Worm (Caenorhabditis elegans) whole organism, L3 larva: ENCODE data around the gene M04B2.4.

ENCODE experiments used
- aly-2 ChIP-seq: fragments of 150-350 bp; optimal IDR thresholded peaks from 2 replicates; lab custom pipeline; 2014; ENCODE audit warnings: missing biosample characterization, missing genetic modification characterization
- ama-1 ChIP-seq: fragments of 150-350 bp; optimal IDR thresholded peaks from 2 replicates; lab custom pipeline; 2018
- ceh-16 ChIP-seq: sonication (generic microtip); optimal IDR thresholded peaks from 2 replicates; lab custom pipeline; 2017; ENCODE audit warnings: missing biosample characterization, missing genetic modification characterization
- egl-5 ChIP-seq: fragments of 150-350 bp; optimal IDR thresholded peaks from 2 replicates; lab custom pipeline; 2017; ENCODE audit warnings: missing biosample characterization, missing genetic modification reagents, missing genetic modification characterization, inconsistent platforms
- elt-1 ChIP-seq: fragments of 150-350 bp; optimal IDR thresholded peaks from 2 replicates; lab custom pipeline; 2014; ENCODE audit warnings: missing biosample characterization, missing genetic modification characterization
- elt-2 ChIP-seq: sonication (generic microtip); optimal IDR thresholded peaks from 2 replicates; lab custom pipeline; 2016; ENCODE audit warnings: missing genetic modification reagents, mild to moderate bottlenecking, missing genetic modification characterization, missing compliant biosample characterization
- jun-1 ChIP-seq: fragments of 150-350 bp; optimal IDR thresholded peaks from 2 replicates; lab custom pipeline; 2014; ENCODE audit warnings: missing biosample characterization, missing genetic modification reagents, missing genetic modification characterization
- lin-15B ChIP-seq: fragments of 150-350 bp; optimal IDR thresholded peaks from 2 replicates; lab custom pipeline; 2014; ENCODE audit warnings: missing biosample characterization, missing genetic modification characterization
- nhr-12 ChIP-seq: fragments of 150-350 bp; optimal IDR thresholded peaks from 2 replicates; lab custom pipeline; 2014; ENCODE audit warnings: missing biosample characterization, missing genetic modification characterization
- nhr-23 ChIP-seq: fragments of 150-350 bp; optimal IDR thresholded peaks from 2 replicates; lab custom pipeline; 2014; ENCODE audit warnings: missing biosample characterization, missing genetic modification reagents, missing genetic modification characterization
- nhr-25 ChIP-seq: sonication (generic microtip); optimal IDR thresholded peaks from 2 replicates; lab custom pipeline; 2017; ENCODE audit warnings: missing biosample characterization, missing genetic modification characterization
- nhr-76 ChIP-seq: fragments of 150-350 bp; sonication (generic microtip); optimal IDR thresholded peaks from 5 replicates; lab custom pipeline; 2014; ENCODE audit warnings: missing biosample characterization, missing genetic modification characterization
- pha-4 ChIP-seq: fragments of 150-350 bp; optimal IDR thresholded peaks from 2 replicates; lab custom pipeline; 2014; ENCODE audit warnings: missing biosample characterization, missing genetic modification reagents, missing genetic modification characterization
- pqm-1 ChIP-seq: fragments of 150-350 bp; optimal IDR thresholded peaks from 2 replicates; lab custom pipeline; 2017; ENCODE audit warnings: missing biosample characterization, missing genetic modification characterization, inconsistent platforms
- unc-62 ChIP-seq: fragments of 150-350 bp; sonication (generic microtip); optimal IDR thresholded peaks from 4 replicates; lab custom pipeline; 2014; ENCODE audit warnings: missing biosample characterization, missing genetic modification reagents, missing genetic modification characterization
- ztf-4 ChIP-seq: fragments of 150-350 bp; optimal IDR thresholded peaks from 2 replicates; lab custom pipeline; 2014; ENCODE audit warnings: missing biosample characterization, missing genetic modification characterization

The M04B2.4 gene

DNA sequence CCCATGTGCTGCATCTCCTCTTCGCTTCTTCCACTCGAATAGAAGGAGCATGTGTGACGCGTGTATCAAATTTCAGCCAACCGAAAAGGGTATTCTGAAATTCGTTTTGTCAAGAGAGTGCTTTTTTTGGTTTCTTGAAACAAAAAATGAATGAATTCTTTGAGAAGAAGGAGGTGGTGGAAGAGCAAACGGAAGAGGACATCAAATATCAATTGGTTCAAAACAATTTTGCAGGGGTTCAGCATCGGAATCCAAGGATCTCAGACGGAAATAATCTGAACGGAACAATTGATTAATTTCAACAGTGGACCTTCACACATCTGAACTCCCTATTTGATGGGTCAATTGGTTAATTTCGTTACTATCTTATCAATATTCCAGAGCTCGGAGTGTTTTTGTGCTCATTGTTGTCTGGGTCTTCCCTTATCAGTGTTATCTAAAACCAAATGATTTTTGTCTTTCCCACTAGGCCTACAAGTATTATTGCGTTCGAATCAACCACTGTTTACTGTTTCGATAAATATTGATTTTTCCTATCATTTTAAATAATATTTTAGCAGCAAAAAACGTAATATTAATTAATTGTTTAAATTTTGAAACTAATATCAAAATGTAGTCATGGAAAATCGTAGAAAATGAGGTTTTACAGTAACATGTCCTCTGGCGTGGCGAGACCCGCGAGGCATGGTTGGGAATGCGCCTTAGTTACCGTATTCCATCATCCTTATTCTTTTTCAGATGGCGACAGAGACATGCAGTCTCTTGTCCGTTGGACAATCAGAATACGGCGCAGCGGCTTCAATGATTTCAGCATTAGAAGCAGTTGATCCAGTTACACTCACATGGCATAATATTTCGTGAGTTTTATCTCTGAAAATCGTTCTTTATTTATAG is 50.9 kb downstream of the M04B2.4 start, which contains the start of the genes C10C6.13 and wht-2:
C10C6.13 (minus strand) TSS at position 51 of the 894 bp plus-strand sequence.
wht-2 (plus strand) TSS at position 739 of the 894 bp plus-strand sequence.
- TF ChIP-seq nhr-25 (tag; lab: Kevin White, UChicago): no peak
- no peak for TF ChIP-seq ztf-4 (tag; lab: Kevin White, UChicago)
- TF ChIP-seq nhr-12 (tag; lab: Kevin White, UChicago): no peak
- peak; percentile 82 for TF ChIP-seq elt-2 (tag; lab: Kevin White, UChicago)
- no peak for TF ChIP-seq nhr-76 (tag; lab: Kevin White, UChicago)
- no peak for TF ChIP-seq egl-5 (tag; lab: Kevin White, UChicago)
- TF ChIP-seq nhr-23: no peak
- TF ChIP-seq ama-1 (lab: Kevin White, UChicago): no peak
- TF ChIP-seq pha-4 (tag; lab: Kevin White, UChicago): peak; percentile 19
- no peak for TF ChIP-seq ceh-16 (tag; lab: Kevin White, UChicago)
- no peak for TF ChIP-seq lin-15B (tag; lab: Kevin White, UChicago)
- TF ChIP-seq pqm-1 (tag; lab: Kevin White, UChicago): peak; percentile 62
- no peak for TF ChIP-seq aly-2 (tag; lab: Kevin White, UChicago)
- no peak for TF ChIP-seq jun-1 (tag; lab: Kevin White, UChicago)
- no peak for TF ChIP-seq elt-1
- no peak for TF ChIP-seq unc-62 (GFP tag; lab: Kevin White, UChicago)
